Worm (Caenorhabditis elegans): ENCODE data around the gene lipl-1.

- TF ChIP-seq him-1 (tag; optimal IDR thresholded peaks at IDR 0.05) = no peak
- no peak for TF ChIP-seq W03F9.2 (tag; optimal IDR thresholded peaks at IDR 0.05)
These were observed 43.9 kb upstream of the lipl-1 start for ce11 chrV:12875850-12876249.

Data from whole organism, L4/young adult.